Fruit fly (Drosophila melanogaster): ENCODE results near the gene CG5404.

- TF ChIP-seq Sin3A (optimal IDR thresholded peaks at IDR 0.05): no peak
- TF ChIP-seq insv (optimal IDR thresholded peaks at IDR 0.05): no peak
- TF ChIP-seq psq (optimal IDR thresholded peaks at IDR 0.05): no peak
- TF ChIP-seq ttk (optimal IDR thresholded peaks at IDR 0.05): no peak
Observed at dm6 chr3R:15666900-15667507, 37.5 kb upstream of the CG5404 start.

Measured in Kc167 (cell line).